Worm (Caenorhabditis elegans) whole organism, L4 larva: Measurements from ENCODE around the gene C08E8.3.

Source experiments
- F10B5.3 ChIP-seq: sonication (generic microtip); optimal IDR thresholded peaks from 2 replicates; lab custom pipeline; 2016; ENCODE audit warnings: mild to moderate bottlenecking, missing genetic modification characterization, missing compliant biosample characterization
- T26A8.4 ChIP-seq: fragments of 200-800 bp; sonication (Bioruptor generic); IDR thresholded peaks from 2 replicates; pipeline ENCODE4 v1.3.6; 2022; ENCODE audit warnings: missing genetic modification characterization, missing compliant biosample characterization
- Y105C5A.15 ChIP-seq: fragments of 200-800 bp; sonication (Bioruptor generic); IDR thresholded peaks from 2 replicates; pipeline ENCODE4 v1.3.6; 2022; ENCODE audit warnings: missing genetic modification characterization, missing compliant biosample characterization
- Y75B8A.6 ChIP-seq: fragments of 200-800 bp; sonication (Bioruptor generic); IDR thresholded peaks from 2 replicates; pipeline ENCODE4 v1.3.6; 2022; ENCODE audit warnings: missing genetic modification reagents, missing genetic modification characterization, missing compliant biosample characterization
- ZK337.2 ChIP-seq: fragments of 200-800 bp; sonication (Bioruptor generic); IDR thresholded peaks from 2 replicates; pipeline ENCODE4 v1.3.6; 2022; ENCODE audit warnings: missing genetic modification reagents, missing genetic modification characterization, missing compliant biosample characterization
- ama-1 ChIP-seq: fragments of 150-350 bp; optimal IDR thresholded peaks from 2 replicates; lab custom pipeline; 2014; ENCODE audit warnings: inconsistent platforms, mixed read lengths
- ceh-28 ChIP-seq: fragments of 150-350 bp; optimal IDR thresholded peaks from 2 replicates; lab custom pipeline; 2014; ENCODE audit warnings: missing biosample characterization, missing genetic modification reagents, missing genetic modification characterization
- ceh-32 ChIP-seq: sonication (generic microtip); optimal IDR thresholded peaks from 2 replicates; lab custom pipeline; 2016; ENCODE audit warnings: mild to moderate bottlenecking, missing genetic modification characterization, missing compliant biosample characterization; ENCODE audit not compliant: poor library complexity
- ceh-44 ChIP-seq: fragments of 200-800 bp; sonication (Bioruptor generic); IDR thresholded peaks from 2 replicates; pipeline ENCODE4 v1.3.6; 2022; ENCODE audit warnings: missing genetic modification reagents, missing genetic modification characterization, missing compliant biosample characterization
- daf-12 ChIP-seq: fragments of 150-350 bp; optimal IDR thresholded peaks from 2 replicates; lab custom pipeline; 2014; ENCODE audit warnings: missing biosample characterization, missing genetic modification reagents, missing genetic modification characterization
- fkh-10 ChIP-seq: fragments of 150-350 bp; optimal IDR thresholded peaks from 2 replicates; lab custom pipeline; 2014; ENCODE audit warnings: missing biosample characterization, missing genetic modification reagents, missing genetic modification characterization
- hmg-1.1 ChIP-seq: fragments of 200-800 bp; sonication (Bioruptor generic); IDR thresholded peaks from 2 replicates; pipeline ENCODE4 v1.3.6; 2022; ENCODE audit warnings: missing genetic modification reagents, missing genetic modification characterization, missing compliant biosample characterization
- lin-1 ChIP-seq: fragments of 200-800 bp; sonication (Bioruptor generic); IDR thresholded peaks from 2 replicates; pipeline ENCODE4 v1.3.6; 2022; ENCODE audit warnings: missing genetic modification reagents, missing genetic modification characterization, missing compliant biosample characterization
- lin-13 ChIP-seq: fragments of 150-350 bp; optimal IDR thresholded peaks from 2 replicates; lab custom pipeline; 2014; ENCODE audit warnings: missing biosample characterization, missing genetic modification reagents, missing genetic modification characterization
- lin-15B ChIP-seq: fragments of 150-350 bp; sonication (generic microtip); optimal IDR thresholded peaks from 3 replicates; lab custom pipeline; 2014; ENCODE audit warnings: missing biosample characterization, missing genetic modification characterization
- lir-3 ChIP-seq: sonication (generic microtip); optimal IDR thresholded peaks from 2 replicates; lab custom pipeline; 2016; ENCODE audit warnings: mild to moderate bottlenecking, missing genetic modification characterization, missing compliant biosample characterization
- madf-9 ChIP-seq: fragments of 200-800 bp; sonication (Bioruptor generic); conservative IDR thresholded peaks from 2 replicates; pipeline ENCODE4 v1.3.6; 2022; ENCODE audit warnings: missing genetic modification reagents, missing genetic modification characterization, missing compliant biosample characterization
- mdl-1 ChIP-seq, 2 experiments: fragments of 150-350 bp in 1 of 2; sonication (generic microtip) in 1 of 2; optimal IDR thresholded peaks; 2 replicates each; lab custom pipeline; 2014 to 2017; ENCODE audit warnings: missing biosample characterization in 2 of 2, missing genetic modification characterization in 2 of 2
- nhr-10 ChIP-seq: fragments of 150-350 bp; optimal IDR thresholded peaks from 2 replicates; lab custom pipeline; 2014; ENCODE audit warnings: missing biosample characterization, missing genetic modification characterization
- nhr-102 ChIP-seq: sonication (generic microtip); optimal IDR thresholded peaks from 2 replicates; lab custom pipeline; 2016; ENCODE audit warnings: mild to moderate bottlenecking, missing genetic modification characterization, moderate library complexity, missing compliant biosample characterization
- nhr-237 ChIP-seq: sonication (generic microtip); optimal IDR thresholded peaks from 2 replicates; lab custom pipeline; 2017; ENCODE audit warnings: missing biosample characterization, missing genetic modification characterization
- nhr-28 ChIP-seq: fragments of 150-350 bp; optimal IDR thresholded peaks from 2 replicates; lab custom pipeline; 2014; ENCODE audit warnings: missing biosample characterization, missing genetic modification characterization
- nhr-48 ChIP-seq: sonication (generic microtip); optimal IDR thresholded peaks from 2 replicates; lab custom pipeline; 2016; ENCODE audit warnings: mild to moderate bottlenecking, missing genetic modification characterization, missing compliant biosample characterization
- php-3 ChIP-seq: fragments of 200-800 bp; sonication (Bioruptor generic); IDR thresholded peaks from 2 replicates; pipeline ENCODE4 v1.3.6; 2022; ENCODE audit warnings: missing genetic modification reagents, missing genetic modification characterization, missing compliant biosample characterization
- pqm-1 ChIP-seq: sonication (generic microtip); optimal IDR thresholded peaks from 2 replicates; lab custom pipeline; 2017; ENCODE audit warnings: missing biosample characterization, missing genetic modification characterization
- saeg-2 ChIP-seq: fragments of 200-800 bp; sonication (Bioruptor generic); IDR thresholded peaks from 2 replicates; pipeline ENCODE4 v1.3.6; 2022; ENCODE audit warnings: missing genetic modification reagents, missing genetic modification characterization, missing compliant biosample characterization
- set-16 ChIP-seq: fragments of 200-800 bp; sonication (Bioruptor generic); IDR thresholded peaks from 2 replicates; pipeline ENCODE4 v1.3.6; 2022; ENCODE audit warnings: missing genetic modification reagents, missing genetic modification characterization, missing compliant biosample characterization
- snpc-1.2 ChIP-seq: fragments of 200-800 bp; sonication (Bioruptor generic); IDR thresholded peaks from 2 replicates; pipeline ENCODE4 v1.3.6; 2022; ENCODE audit warnings: missing genetic modification reagents, missing genetic modification characterization, missing compliant biosample characterization
- spr-3 ChIP-seq: fragments of 200-800 bp; sonication (Bioruptor generic); optimal IDR thresholded peaks from 2 replicates; lab custom pipeline; 2018; ENCODE audit warnings: mild to moderate bottlenecking, missing genetic modification characterization, missing compliant biosample characterization
- tra-1 ChIP-seq: fragments of 200-800 bp; sonication (Bioruptor generic); IDR thresholded peaks from 2 replicates; pipeline ENCODE4 v1.3.6; 2022; ENCODE audit warnings: missing genetic modification reagents, missing genetic modification characterization, missing compliant biosample characterization
- unc-39 ChIP-seq: sonication (generic microtip); optimal IDR thresholded peaks from 2 replicates; lab custom pipeline; 2017; ENCODE audit warnings: missing biosample characterization, missing genetic modification characterization
- unc-62 ChIP-seq, 3 experiments: fragments of 150-350 bp in 1 of 3; sonication (generic microtip); optimal IDR thresholded peaks in 2 of 3; peaks in 1 of 3; 1 replicate in 1 of 3; 2 replicates in 2 of 3; lab custom pipeline; 2014 to 2017; ENCODE audit warnings: missing biosample characterization in 3 of 3, missing genetic modification characterization in 3 of 3, missing genetic modification reagents in 3 of 3, missing genotype in 1 of 3
- vab-7 ChIP-seq: fragments of 200-800 bp; sonication (Bioruptor generic); IDR thresholded peaks from 2 replicates; pipeline ENCODE4 v1.3.6; 2022; ENCODE audit warnings: missing genetic modification reagents, missing genetic modification characterization, missing compliant biosample characterization
- zip-11 ChIP-seq: fragments of 200-800 bp; sonication (Bioruptor generic); IDR thresholded peaks from 2 replicates; pipeline ENCODE4 v1.3.6; 2022; ENCODE audit warnings: missing genetic modification characterization, missing compliant biosample characterization
- zip-2 ChIP-seq: fragments of 150-350 bp; optimal IDR thresholded peaks from 2 replicates; lab custom pipeline; 2014; ENCODE audit warnings: missing biosample characterization, missing genetic modification characterization
- ztf-7 ChIP-seq: fragments of 150-350 bp; optimal IDR thresholded peaks from 2 replicates; lab custom pipeline; 2014; ENCODE audit warnings: missing biosample characterization, missing genetic modification characterization

The C08E8.3 gene

ce11 chrV:18346080-18346479 is 3.8 kb upstream of the C08E8.3 start (continued):
- TF ChIP-seq mdl-1 (tag; optimal IDR thresholded peaks at IDR 0.05; lab: Kevin White, UChicago) = peak in 1 of 2 experiments; percentile 75
- no peak for TF ChIP-seq ceh-32
- no peak for TF ChIP-seq Y105C5A.15
- TF ChIP-seq ama-1 (lab: Kevin White, UChicago) = no peak
- TF ChIP-seq zip-11 (GFP tag; lab: Robert Waterston, UW) = no peak
- peak; percentile 100 for TF ChIP-seq nhr-28 (tag; lab: Kevin White, UChicago)
- no peak for TF ChIP-seq unc-39 (tag; lab: Kevin White, UChicago)
- TF ChIP-seq daf-12 = no peak
- TF ChIP-seq pqm-1 = peak; percentile 100
- no peak for TF ChIP-seq vab-7 (GFP tag; lab: Robert Waterston, UW)
- no peak for TF ChIP-seq set-16
- peak; percentile 99 for TF ChIP-seq tra-1
- TF ChIP-seq hmg-1.1 (GFP tag; lab: Robert Waterston, UW) = no peak
- TF ChIP-seq ZK337.2 = no peak
- TF ChIP-seq lir-3 (tag; lab: Kevin White, UChicago) = no peak
- TF ChIP-seq snpc-1.2 (GFP tag; lab: Robert Waterston, UW) = no peak
- no peak for TF ChIP-seq F10B5.3
- peak; percentile 34 for TF ChIP-seq ztf-7 (tag; lab: Kevin White, UChicago)
- TF ChIP-seq spr-3 (GFP tag; lab: Kevin White, UChicago) = no peak
- peak; percentile 49 for TF ChIP-seq nhr-10 (tag; lab: Kevin White, UChicago)
- no peak for TF ChIP-seq madf-9 (GFP tag; lab: Robert Waterston, UW)
- no peak for TF ChIP-seq fkh-10 (GFP tag; lab: Kevin White, UChicago)
- TF ChIP-seq ceh-28 (tag; lab: Kevin White, UChicago) = no peak
- TF ChIP-seq ceh-44 (GFP tag; lab: Robert Waterston, UW) = no peak
- peak; percentile 98 for TF ChIP-seq php-3
- TF ChIP-seq nhr-48 (tag; lab: Kevin White, UChicago) = peak; percentile 87
- TF ChIP-seq zip-2 (tag; lab: Kevin White, UChicago) = no peak

ce11 chrV:18350721-18351120 is 792 bp downstream of the C08E8.3 start, which contains the start of gene C08E8.11:
Gene C08E8.11 (plus strand): TSS chrV:18351021.
- TF ChIP-seq Y105C5A.15 (no peak), Y75B8A.6 (GFP tag; lab: Robert Waterston, UW) (no peak)

- TF ChIP-seq nhr-237 (tag; lab: Kevin White, UChicago) (no peak), nhr-28 (tag; lab: Kevin White, UChicago) (peak; percentile 96), lin-13 (GFP tag; lab: Kevin White, UChicago) (peak; percentile 20)
- TF ChIP-seq, all 104 proteins: peak for 2
These were observed 4.4 kb downstream of the C08E8.3 start for ce11 chrV:18354299-18354698.

ce11 chrV:18355742-18356141 is 5.8 kb downstream of the C08E8.3 start, which contains the start of gene C08E8.2:
Gene C08E8.2 (minus strand): TSS chrV:18355842.
- TF ChIP-seq nhr-102 (tag; lab: Kevin White, UChicago) (no peak), saeg-2 (GFP tag; lab: Robert Waterston, UW) (no peak), lin-15B (tag; lab: Kevin White, UChicago) (no peak), T26A8.4 (GFP tag; lab: Robert Waterston, UW) (no peak), ama-1 (lab: Kevin White, UChicago) (no peak), lin-1 (GFP tag; lab: Robert Waterston, UW) (no peak), unc-62 (GFP tag; optimal IDR thresholded peaks at IDR 0.05 in 1 of 2; lab: Kevin White, UChicago) (no peak), unc-62 (tag; optimal IDR thresholded peaks at IDR 0.05; lab: Kevin White, UChicago) (no peak), daf-12 (no peak)
